Fruit fly (Drosophila melanogaster): Measurements from ENCODE around the gene Sb.

Gene Sb

dm6 chr3R:16115861-16116260 lies at the start of gene Sb:
Gene Sb, plus strand, starts transcription at chr3R:16116161.
- TF ChIP-seq CG17801 (GFP tag; optimal IDR thresholded peaks at IDR 0.05; ENCODE audit: partially characterized antibody): no peak

- no peak for TF ChIP-seq CG17801 (GFP tag; optimal IDR thresholded peaks at IDR 0.05; ENCODE audit: partially characterized antibody)
Measured at dm6 chr3R:16067494-16067893, 48.5 kb upstream of the Sb start, which contains the start of gene CG10185. Gene CG10185, minus strand, starts transcription at chr3R:16067594.

- TF ChIP-seq CG17801 (GFP tag; optimal IDR thresholded peaks at IDR 0.05; ENCODE audit: partially characterized antibody): no peak
Measured at dm6 chr3R:16069266-16069665, 46.7 kb upstream of the Sb start.

- no peak for TF ChIP-seq CG17801 (GFP tag; optimal IDR thresholded peaks at IDR 0.05; ENCODE audit: partially characterized antibody)
Measured at dm6 chr3R:16071689-16072580, 44.0 kb upstream of the Sb start.

dm6 chr3R:16072581-16072908 lies 43.4 kb upstream of the Sb start:
- TF ChIP-seq CG17801 (GFP tag; optimal IDR thresholded peaks at IDR 0.05; ENCODE audit: partially characterized antibody): no peak

dm6 chr3R:16074122-16074521 lies 41.8 kb upstream of the Sb start:
- no peak for TF ChIP-seq CG17801 (GFP tag; optimal IDR thresholded peaks at IDR 0.05; ENCODE audit: partially characterized antibody)

- no peak for TF ChIP-seq CG17801 (GFP tag; optimal IDR thresholded peaks at IDR 0.05; ENCODE audit: partially characterized antibody)
Measured at dm6 chr3R:16078247-16078646, 37.7 kb upstream of the Sb start.

- TF ChIP-seq CG17801 (GFP tag; optimal IDR thresholded peaks at IDR 0.05; ENCODE audit: partially characterized antibody): no peak
Measured at dm6 chr3R:16080942-16081589, 34.9 kb upstream of the Sb start, which contains the start of gene CG32855. Gene CG32855, minus strand, starts transcription at chr3R:16080992.

- TF ChIP-seq CG17801 (GFP tag; optimal IDR thresholded peaks at IDR 0.05; ENCODE audit: partially characterized antibody): no peak
Measured at dm6 chr3R:16082384-16082783, 33.6 kb upstream of the Sb start.

dm6 chr3R:16083578-16083977 lies 32.4 kb upstream of the Sb start, which contains the start of gene sxe2:
Gene sxe2, plus strand, starts transcription at chr3R:16083878.
- no peak for TF ChIP-seq CG17801 (GFP tag; optimal IDR thresholded peaks at IDR 0.05; ENCODE audit: partially characterized antibody)

dm6 chr3R:16091910-16092627 lies 23.9 kb upstream of the Sb start:
- no peak for TF ChIP-seq CG17801 (GFP tag; optimal IDR thresholded peaks at IDR 0.05; ENCODE audit: partially characterized antibody)

- TF ChIP-seq CG17801 (GFP tag; optimal IDR thresholded peaks at IDR 0.05; ENCODE audit: partially characterized antibody): peak; percentile 32
Measured at dm6 chr3R:16094011-16094729, 21.8 kb upstream of the Sb start.

- TF ChIP-seq CG17801 (GFP tag; optimal IDR thresholded peaks at IDR 0.05; ENCODE audit: partially characterized antibody): no peak
Measured at dm6 chr3R:16094918-16095317, 21.0 kb upstream of the Sb start.

dm6 chr3R:16097661-16098329 lies 18.2 kb upstream of the Sb start:
- TF ChIP-seq CG17801 (GFP tag; optimal IDR thresholded peaks at IDR 0.05; ENCODE audit: partially characterized antibody): peak; percentile 98

Data from ovary, adult (tissue).